Worm (Caenorhabditis elegans): ENCODE results near the gene bath-42.

DNA sequence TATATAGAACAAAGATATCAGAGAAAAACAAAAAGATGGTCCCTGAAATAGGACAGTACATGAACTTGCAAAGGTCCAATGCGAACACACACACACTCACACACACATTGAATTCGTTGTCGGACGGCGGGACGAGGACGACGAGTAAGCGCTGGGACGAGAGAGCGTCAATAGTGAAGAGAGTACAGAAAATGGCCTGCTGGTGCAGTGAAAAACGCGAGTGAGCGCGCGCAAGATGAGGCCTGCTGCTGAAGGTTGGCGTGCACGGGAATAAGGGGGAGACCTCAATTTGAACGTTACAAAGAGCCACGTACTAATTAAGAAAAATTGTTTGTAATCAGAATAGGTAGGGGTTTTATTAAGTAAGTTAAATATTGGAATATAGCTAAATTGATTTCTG is 36.2 kb downstream of the bath-42 start:
- TF ChIP-seq W03F9.2 (tag; optimal IDR thresholded peaks at IDR 0.05) (no peak), him-1 (tag; optimal IDR thresholded peaks at IDR 0.05) (no peak)
